Fruit fly (Drosophila melanogaster) whole organism, embryonic: ENCODE results near the gene pasi2.

Source experiments
- CG10366 ChIP-seq: fragments of 200-800 bp; sonication (Bioruptor generic); IDR thresholded peaks from 2 replicates; pipeline ENCODE4 v1.3.6; 2022; ENCODE audit warnings: missing biosample characterization, missing genetic modification characterization
- CG12219 ChIP-seq: fragments of 200-800 bp; sonication (Bioruptor generic); optimal IDR thresholded peaks from 3 replicates; lab custom pipeline; 2018; ENCODE audit warnings: missing biosample characterization, mild to moderate bottlenecking, missing genetic modification characterization
- CG12391 ChIP-seq: fragments of 200-800 bp; sonication (Bioruptor generic); optimal IDR thresholded peaks from 3 replicates; lab custom pipeline; 2018; ENCODE audit warnings: missing biosample characterization, mild to moderate bottlenecking, missing genetic modification characterization, moderate library complexity
- CG12659 ChIP-seq: fragments of 200-800 bp; sonication (Bioruptor generic); optimal IDR thresholded peaks from 3 replicates; lab custom pipeline; 2017; ENCODE audit warnings: mild to moderate bottlenecking, missing biosample characterization, missing genetic modification reagents, missing genetic modification characterization
- CG12744 ChIP-seq: fragments of 200-800 bp; sonication (Bioruptor generic); optimal IDR thresholded peaks from 2 replicates; lab custom pipeline; 2016; ENCODE audit warnings: missing biosample characterization, missing genetic modification characterization
- CG14965 ChIP-seq: fragments of 200-800 bp; sonication (Bioruptor generic); optimal IDR thresholded peaks from 2 replicates; lab custom pipeline; 2016; ENCODE audit warnings: missing biosample characterization, missing genetic modification characterization, borderline replicate concordance
- CG15696 ChIP-seq: fragments of 200-800 bp; sonication (Bioruptor generic); optimal IDR thresholded peaks from 2 replicates; lab custom pipeline; 2019; ENCODE audit warnings: missing biosample characterization, mild to moderate bottlenecking, missing genetic modification characterization, moderate library complexity
- CG1602 ChIP-seq: fragments of 200-800 bp; sonication (Bioruptor generic); optimal IDR thresholded peaks from 3 replicates; lab custom pipeline; 2016; ENCODE audit warnings: missing biosample characterization, missing genetic modification characterization
- CG16813 ChIP-seq: fragments of 200-800 bp; sonication (Bioruptor generic); IDR thresholded peaks from 3 replicates; pipeline ENCODE4 v1.3.6; 2022; ENCODE audit warnings: missing biosample characterization, missing genetic modification characterization; ENCODE audit not compliant: partially characterized antibody
- CG17802 ChIP-seq: fragments of 200-800 bp; sonication (Bioruptor generic); optimal IDR thresholded peaks from 2 replicates; lab custom pipeline; 2018; ENCODE audit warnings: missing biosample characterization, mild to moderate bottlenecking, missing genetic modification characterization, moderate library complexity
- CG17829 ChIP-seq: fragments of 200-800 bp; optimal IDR thresholded peaks from 2 replicates; lab custom pipeline; 2019; ENCODE audit warnings: missing biosample characterization, mild to moderate bottlenecking, missing genetic modification characterization, moderate library complexity
- CG18619 ChIP-seq: fragments of 200-800 bp; sonication (Bioruptor generic); optimal IDR thresholded peaks from 3 replicates; lab custom pipeline; 2017; ENCODE audit warnings: missing biosample characterization, mild to moderate bottlenecking, missing genetic modification characterization
- CG2120 ChIP-seq: fragments of 200-800 bp; sonication (Bioruptor generic); optimal IDR thresholded peaks from 3 replicates; lab custom pipeline; 2016; ENCODE audit warnings: missing biosample characterization, missing genetic modification characterization
- CG2875 ChIP-seq: fragments of 200-800 bp; sonication (Bioruptor generic); optimal IDR thresholded peaks from 2 replicates; lab custom pipeline; 2017; ENCODE audit warnings: missing biosample characterization, mild to moderate bottlenecking, missing genetic modification characterization, missing genetic modification reagents
- CG4424 ChIP-seq: fragments of 200-800 bp; sonication (Bioruptor generic); optimal IDR thresholded peaks from 3 replicates; lab custom pipeline; 2016; ENCODE audit warnings: missing biosample characterization, missing genetic modification characterization
- CG5180 ChIP-seq: fragments of 200-800 bp; sonication (Bioruptor generic); optimal IDR thresholded peaks from 3 replicates; lab custom pipeline; 2017; ENCODE audit warnings: missing biosample characterization, missing genetic modification characterization, mild to moderate bottlenecking, moderate library complexity, missing genetic modification reagents
- CG6791 ChIP-seq: fragments of 200-800 bp; sonication (Bioruptor generic); IDR thresholded peaks from 3 replicates; pipeline ENCODE4 v1.3.6; 2022; ENCODE audit warnings: missing biosample characterization, missing genetic modification characterization; ENCODE audit not compliant: partially characterized antibody
- CG7372 ChIP-seq: fragments of 200-800 bp; sonication (Bioruptor generic); IDR thresholded peaks from 2 replicates; pipeline ENCODE4 v1.3.6; 2022; ENCODE audit warnings: missing biosample characterization, missing genetic modification characterization
- Dp ChIP-seq: fragments of 200-800 bp; sonication (Bioruptor generic); optimal IDR thresholded peaks from 2 replicates; lab custom pipeline; 2018; ENCODE audit warnings: missing biosample characterization, mild to moderate bottlenecking, missing genetic modification characterization, moderate library complexity
- E2f1 ChIP-seq: fragments of 200-800 bp; sonication (Bioruptor generic); IDR thresholded peaks from 2 replicates; pipeline ENCODE4 v1.3.6; 2022; ENCODE audit warnings: missing biosample characterization, missing genetic modification characterization
- Gsc ChIP-seq: fragments of 200-800 bp; sonication (Bioruptor generic); IDR thresholded peaks from 2 replicates; pipeline ENCODE4 v1.3.6; 2022; ENCODE audit warnings: missing biosample characterization, missing genetic modification characterization
- Hr39 ChIP-seq: fragments of >200 bp; optimal IDR thresholded peaks from 2 replicates; lab custom pipeline; 2017
- Hsf ChIP-seq: fragments of 200-800 bp; sonication (Bioruptor generic); optimal IDR thresholded peaks from 3 replicates; lab custom pipeline; 2016; ENCODE audit warnings: missing biosample characterization, missing genetic modification characterization
- Max ChIP-seq: fragments of 200-800 bp; sonication (Bioruptor generic); optimal IDR thresholded peaks from 2 replicates; lab custom pipeline; 2016; ENCODE audit warnings: missing biosample characterization, mild to moderate bottlenecking, missing genetic modification characterization
- Mes4 ChIP-seq: fragments of 200-800 bp; sonication (Bioruptor generic); optimal IDR thresholded peaks from 2 replicates; lab custom pipeline; 2016; ENCODE audit warnings: missing biosample characterization, missing genetic modification characterization
- Nf-YC ChIP-seq: fragments of 200-800 bp; optimal IDR thresholded peaks from 3 replicates; lab custom pipeline; 2019; ENCODE audit warnings: missing biosample characterization, mild to moderate bottlenecking, missing genetic modification characterization, moderate library complexity
- NfI ChIP-seq: fragments of 200-800 bp; sonication (Bioruptor generic); optimal IDR thresholded peaks from 3 replicates; lab custom pipeline; 2018; ENCODE audit warnings: missing biosample characterization, mild to moderate bottlenecking, missing genetic modification characterization, moderate library complexity
- Oaz ChIP-seq: fragments of 200-800 bp; sonication (Bioruptor generic); IDR thresholded peaks from 2 replicates; pipeline ENCODE4 v1.3.6; 2022; ENCODE audit warnings: missing biosample characterization, missing genetic modification characterization
- Sin3A ChIP-seq: fragments of >200 bp; optimal IDR thresholded peaks from 2 replicates; lab custom pipeline; 2018
- Six4 ChIP-seq: fragments of 200-800 bp; sonication (Bioruptor generic); optimal IDR thresholded peaks from 2 replicates; lab custom pipeline; 2016; ENCODE audit warnings: missing biosample characterization, missing genetic modification characterization
- Sry-β ChIP-seq: fragments of 200-800 bp; sonication (Bioruptor generic); optimal IDR thresholded peaks from 2 replicates; lab custom pipeline; 2018; ENCODE audit warnings: missing biosample characterization, mild to moderate bottlenecking, missing genetic modification characterization, moderate library complexity
- TFAM ChIP-seq: fragments of 200-800 bp; sonication (Bioruptor generic); optimal IDR thresholded peaks from 2 replicates; lab custom pipeline; 2017; ENCODE audit warnings: missing biosample characterization, missing genetic modification characterization, inconsistent platforms
- bab2 ChIP-seq: fragments of 200-800 bp; sonication (Bioruptor generic); optimal IDR thresholded peaks from 2 replicates; lab custom pipeline; 2016; ENCODE audit warnings: missing biosample characterization, missing genetic modification characterization
- bigmax ChIP-seq: fragments of 200-800 bp; sonication (Bioruptor generic); optimal IDR thresholded peaks from 2 replicates; lab custom pipeline; 2018; ENCODE audit warnings: missing biosample characterization, mild to moderate bottlenecking, missing genetic modification characterization
- chif ChIP-seq, 2 experiments: fragments of 200-800 bp; sonication (Bioruptor generic); optimal IDR thresholded peaks; 3 replicates each; lab custom pipeline; 2016; ENCODE audit warnings: missing biosample characterization in 2 of 2, missing genetic modification characterization in 2 of 2
- fru ChIP-seq: fragments of >200 bp; optimal IDR thresholded peaks from 2 replicates; lab custom pipeline; 2017
- grau ChIP-seq: fragments of 200-800 bp; optimal IDR thresholded peaks from 3 replicates; lab custom pipeline; 2019; ENCODE audit warnings: missing biosample characterization, mild to moderate bottlenecking, missing genetic modification characterization, moderate library complexity
- her ChIP-seq: fragments of 200-800 bp; sonication (Bioruptor generic); optimal IDR thresholded peaks from 2 replicates; lab custom pipeline; 2016; ENCODE audit warnings: missing biosample characterization, missing genetic modification characterization
- mam ChIP-seq: fragments of 200-800 bp; sonication (Bioruptor generic); optimal IDR thresholded peaks from 3 replicates; lab custom pipeline; 2016; ENCODE audit warnings: missing biosample characterization, missing genetic modification characterization
- nerfin-2 ChIP-seq: fragments of 200-800 bp; sonication (Bioruptor generic); IDR thresholded peaks from 2 replicates; pipeline ENCODE4 v1.3.6; 2022; ENCODE audit warnings: missing biosample characterization, missing genetic modification characterization; ENCODE audit not compliant: partially characterized antibody
- nmo ChIP-seq: fragments of 200-800 bp; sonication (Bioruptor generic); optimal IDR thresholded peaks from 2 replicates; lab custom pipeline; 2018; ENCODE audit warnings: missing biosample characterization, mild to moderate bottlenecking, missing genetic modification characterization, moderate library complexity
- scrt ChIP-seq: fragments of 200-800 bp; sonication (Bioruptor generic); optimal IDR thresholded peaks from 2 replicates; lab custom pipeline; 2018; ENCODE audit warnings: missing biosample characterization, mild to moderate bottlenecking, missing genetic modification characterization, moderate library complexity
- slp2 ChIP-seq: fragments of 200-800 bp; sonication (Bioruptor generic); optimal IDR thresholded peaks from 2 replicates; lab custom pipeline; 2016; ENCODE audit warnings: missing biosample characterization, missing genetic modification characterization
- sna ChIP-seq: fragments of 200-800 bp; sonication (Bioruptor generic); IDR thresholded peaks from 2 replicates; pipeline ENCODE4 v1.3.6; 2022; ENCODE audit warnings: missing biosample characterization, missing genetic modification characterization; ENCODE audit not compliant: partially characterized antibody
- sr ChIP-seq: fragments of 200-800 bp; sonication (Bioruptor generic); IDR thresholded peaks from 3 replicates; pipeline ENCODE4 v1.3.6; 2022; ENCODE audit warnings: missing biosample characterization, missing genetic modification characterization
- stwl ChIP-seq: fragments of 200-800 bp; sonication (Bioruptor generic); optimal IDR thresholded peaks from 3 replicates; lab custom pipeline; 2018; ENCODE audit warnings: missing biosample characterization, mild to moderate bottlenecking, missing genetic modification characterization, moderate library complexity
- tna ChIP-seq: fragments of 200-800 bp; sonication (Bioruptor generic); IDR thresholded peaks from 2 replicates; pipeline ENCODE4 v1.3.6; 2022; ENCODE audit warnings: missing biosample characterization, missing genetic modification characterization; ENCODE audit not compliant: partially characterized antibody
- zf30C ChIP-seq: fragments of 200-800 bp; sonication (Bioruptor generic); optimal IDR thresholded peaks from 3 replicates; lab custom pipeline; 2018; ENCODE audit warnings: missing biosample characterization, mild to moderate bottlenecking, missing genetic modification characterization
- zfh2 ChIP-seq: fragments of 200-800 bp; sonication (Bioruptor generic); optimal IDR thresholded peaks from 2 replicates; lab custom pipeline; 2016; ENCODE audit warnings: missing biosample characterization, missing genetic modification characterization

Gene pasi2

DNA sequence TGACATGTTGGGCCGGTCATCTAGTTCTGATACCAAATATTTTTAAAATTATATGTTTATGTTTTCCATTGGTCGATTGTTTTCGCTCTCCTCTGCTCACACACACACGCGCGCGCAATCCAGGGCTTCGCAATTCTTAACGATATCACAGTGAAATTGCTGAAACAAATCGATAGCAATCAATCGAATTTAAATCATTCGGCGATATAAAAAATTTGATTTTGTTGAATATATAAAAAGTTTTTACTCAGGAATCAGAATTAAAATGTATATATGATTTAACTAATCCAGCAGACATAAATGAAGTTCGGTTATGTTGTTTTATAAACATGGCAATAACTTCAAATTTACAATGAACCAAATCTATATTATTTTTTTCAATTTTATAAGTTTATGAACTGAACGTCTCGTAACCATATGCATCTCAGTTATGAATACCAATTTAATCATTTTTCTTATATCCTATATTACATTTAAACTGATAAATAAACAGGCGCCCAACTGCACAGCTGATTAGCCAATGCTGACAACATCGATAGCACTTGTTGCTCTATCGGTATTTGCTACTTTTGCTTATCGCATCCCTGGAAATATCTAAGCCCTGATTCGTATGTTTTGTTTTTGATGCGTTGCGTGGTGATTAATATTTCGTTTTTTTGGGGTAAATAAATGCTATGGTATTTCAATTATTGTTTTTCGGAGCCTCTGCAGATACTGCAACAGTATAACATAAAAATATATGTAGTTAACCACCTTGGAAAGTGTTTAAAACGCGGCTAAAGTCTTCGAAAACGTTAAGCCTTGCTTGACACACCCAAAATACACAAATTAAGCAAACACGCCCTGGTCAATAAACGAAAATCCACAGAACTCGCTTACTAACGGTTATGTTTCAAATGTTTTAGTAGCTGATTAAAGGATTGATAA lies at the start of gene pasi2, which contains the start of gene Aduk (continued):
- TF ChIP-seq CG18619 (GFP tag; lab: Kevin White, UChicago): no peak
- TF ChIP-seq CG15696 (tag; lab: Kevin White, UChicago): peak; percentile 9
- TF ChIP-seq E2f1 (GFP tag; lab: Robert Waterston, UW): no peak
- TF ChIP-seq CG12391 (tag; lab: Kevin White, UChicago): peak; percentile 19
- TF ChIP-seq CG5180 (GFP tag; lab: Kevin White, UChicago): no peak
- TF ChIP-seq CG17802 (tag; lab: Kevin White, UChicago): peak; percentile 41
- TF ChIP-seq fru (lab: Kevin White, UChicago): no peak
- no peak for TF ChIP-seq CG12744 (GFP tag; lab: Kevin White, UChicago)
- TF ChIP-seq bigmax (GFP tag; lab: Kevin White, UChicago): no peak
- TF ChIP-seq CG12219 (GFP tag; lab: Kevin White, UChicago): no peak
- TF ChIP-seq Mes4 (GFP tag; lab: Kevin White, UChicago): peak; percentile 4
- TF ChIP-seq stwl (tag; lab: Kevin White, UChicago): peak; percentile 31
- TF ChIP-seq CG2120 (GFP tag; lab: Kevin White, UChicago): peak; percentile 8
- no peak for TF ChIP-seq CG4424 (GFP tag; lab: Kevin White, UChicago)
- no peak for TF ChIP-seq Six4
- TF ChIP-seq TFAM (GFP tag; lab: Kevin White, UChicago): no peak
- TF ChIP-seq her (GFP tag; lab: Kevin White, UChicago): no peak
- peak; percentile 2 for TF ChIP-seq zfh2 (GFP tag; lab: Kevin White, UChicago)
- no peak for TF ChIP-seq Sry-β (GFP tag; lab: Kevin White, UChicago)
- TF ChIP-seq Max (GFP tag; lab: Kevin White, UChicago): no peak
- peak; percentile 49 for TF ChIP-seq tna (GFP tag; lab: Robert Waterston, UW)
- peak; percentile 69 for TF ChIP-seq CG16813 (GFP tag; lab: Robert Waterston, UW)
- TF ChIP-seq Dp: peak; percentile 92
- peak; percentile 11; the same call in 1 of the 2 replicates for TF ChIP-seq nerfin-2 (GFP tag; lab: Robert Waterston, UW)
- peak; percentile 24 for TF ChIP-seq grau (tag; lab: Kevin White, UChicago)
- no peak for TF ChIP-seq Hsf (GFP tag; lab: Kevin White, UChicago)
- no peak for TF ChIP-seq mam
- no peak for TF ChIP-seq CG1602 (GFP tag; lab: Kevin White, UChicago)
- TF ChIP-seq Gsc: no peak
- TF ChIP-seq Sin3A (lab: Kevin White, UChicago): peak; percentile 34
- no peak for TF ChIP-seq Oaz (GFP tag; lab: Robert Waterston, UW)
- TF ChIP-seq CG7372 (GFP tag; lab: Robert Waterston, UW): no peak
- peak; percentile 73 for TF ChIP-seq nmo (GFP tag; lab: Kevin White, UChicago)
- no peak for TF ChIP-seq CG10366 (GFP tag; lab: Robert Waterston, UW)
- peak; percentile 36; the same call in 1 of the 2 replicates for TF ChIP-seq sna (GFP tag; lab: Robert Waterston, UW)
- TF ChIP-seq CG17829: peak; percentile 55
- TF ChIP-seq scrt (GFP tag; lab: Kevin White, UChicago): peak; percentile 96
- TF ChIP-seq CG12659: peak; percentile 23
- no peak for TF ChIP-seq zf30C (GFP tag; lab: Kevin White, UChicago)
- TF ChIP-seq CG14965 (GFP tag; lab: Kevin White, UChicago): no peak
- TF ChIP-seq Hr39: no peak
- TF ChIP-seq CG2875 (GFP tag; lab: Kevin White, UChicago): no peak
- no peak for TF ChIP-seq chif (GFP tag; optimal IDR thresholded peaks at IDR 0.05; lab: Kevin White, UChicago)
- no peak for TF ChIP-seq sr (GFP tag; lab: Robert Waterston, UW)
- TF ChIP-seq slp2 (GFP tag; lab: Kevin White, UChicago): no peak
- peak; percentile 12 for TF ChIP-seq NfI (GFP tag; lab: Kevin White, UChicago)
- TF ChIP-seq Nf-YC: peak; percentile 99
- TF ChIP-seq CG6791: peak; percentile 71
- TF ChIP-seq bab2 (GFP tag; lab: Kevin White, UChicago): peak; percentile 22
